Worm (Caenorhabditis elegans): Measurements from ENCODE around the gene hex-5.

ce11 chrX:14894845-14895244, 10.2 kb downstream of the hex-5 start, which contains the start of gene nac-1:
- no peak for TF ChIP-seq mab-5 (tag; optimal IDR thresholded peaks at IDR 0.05)
- no peak for TF ChIP-seq nhr-77 (tag; optimal IDR thresholded peaks at IDR 0.05)
- no peak for TF ChIP-seq nhr-23 (tag; optimal IDR thresholded peaks at IDR 0.05)
- TF ChIP-seq nhr-6 (tag; optimal IDR thresholded peaks at IDR 0.05) = no peak
- TF ChIP-seq peb-1 (tag; optimal IDR thresholded peaks at IDR 0.05) = no peak
- TF ChIP-seq nhr-12 (tag; optimal IDR thresholded peaks at IDR 0.05) = no peak
- TF ChIP-seq ztf-11 (tag; optimal IDR thresholded peaks at IDR 0.05) = no peak
- no peak for TF ChIP-seq ztf-4 (tag; optimal IDR thresholded peaks at IDR 0.05)
- no peak for TF ChIP-seq nhr-10 (tag; optimal IDR thresholded peaks at IDR 0.05)
- TF ChIP-seq nhr-237 (tag; optimal IDR thresholded peaks at IDR 0.05) = no peak
